Fruit fly (Drosophila melanogaster) whole organism, pupa: Measurements from ENCODE around the gene Nepl16.

Source experiments
- CG10348 ChIP-seq: fragments of 200-800 bp; sonication (Bioruptor generic); IDR thresholded peaks from 2 replicates; pipeline ENCODE4 v1.3.6; 2022; ENCODE audit warnings: missing biosample characterization, missing genetic modification characterization
- CG12605 ChIP-seq: fragments of 200-800 bp; sonication (Bioruptor generic); IDR thresholded peaks from 2 replicates; pipeline ENCODE4 v1.3.6; 2022; ENCODE audit warnings: missing biosample characterization, missing genetic modification characterization
- CG15710 ChIP-seq: fragments of 200-800 bp; sonication (Bioruptor generic); optimal IDR thresholded peaks from 2 replicates; lab custom pipeline; 2018; ENCODE audit warnings: missing biosample characterization, mild to moderate bottlenecking, missing genetic modification characterization, moderate library complexity
- CG17806 ChIP-seq: fragments of 200-800 bp; sonication (Bioruptor generic); optimal IDR thresholded peaks from 2 replicates; lab custom pipeline; 2018; ENCODE audit warnings: missing biosample characterization, mild to moderate bottlenecking, missing genetic modification characterization, moderate library complexity
- CG32121 ChIP-seq: fragments of 200-800 bp; sonication (Bioruptor generic); IDR thresholded peaks from 2 replicates; pipeline ENCODE4 v1.3.6; 2022; ENCODE audit warnings: missing biosample characterization, missing genetic modification characterization
- CG4496 ChIP-seq: fragments of 200-800 bp; sonication (Bioruptor generic); IDR thresholded peaks from 3 replicates; pipeline ENCODE4 v1.3.6; 2022; ENCODE audit warnings: missing biosample characterization, missing genetic modification characterization
- CG8159 ChIP-seq: fragments of 200-800 bp; sonication (Bioruptor generic); optimal IDR thresholded peaks from 3 replicates; lab custom pipeline; 2018; ENCODE audit warnings: missing biosample characterization, mild to moderate bottlenecking, missing genetic modification characterization, moderate library complexity
- Ets98B ChIP-seq: fragments of 200-800 bp; sonication (Bioruptor generic); IDR thresholded peaks from 2 replicates; pipeline ENCODE4 v1.3.6; 2022; ENCODE audit warnings: missing biosample characterization, missing genetic modification characterization
- Pif1B ChIP-seq: fragments of 200-800 bp; sonication (Bioruptor generic); optimal IDR thresholded peaks from 3 replicates; lab custom pipeline; 2016; ENCODE audit warnings: missing biosample characterization, missing genetic modification characterization
- Snoo ChIP-seq: fragments of 200-800 bp; sonication (Bioruptor generic); optimal IDR thresholded peaks from 3 replicates; lab custom pipeline; 2017; ENCODE audit warnings: missing biosample characterization, mild to moderate bottlenecking, missing genetic modification characterization, inconsistent platforms
- fd96Ca ChIP-seq: fragments of 200-800 bp; sonication (Bioruptor generic); IDR thresholded peaks from 3 replicates; pipeline ENCODE4 v1.3.6; 2022; ENCODE audit warnings: missing biosample characterization, missing genetic modification characterization
- gl ChIP-seq: fragments of 200-800 bp; sonication (Bioruptor generic); optimal IDR thresholded peaks from 2 replicates; lab custom pipeline; 2018; ENCODE audit warnings: missing biosample characterization, mild to moderate bottlenecking, missing genetic modification characterization

DNA sequence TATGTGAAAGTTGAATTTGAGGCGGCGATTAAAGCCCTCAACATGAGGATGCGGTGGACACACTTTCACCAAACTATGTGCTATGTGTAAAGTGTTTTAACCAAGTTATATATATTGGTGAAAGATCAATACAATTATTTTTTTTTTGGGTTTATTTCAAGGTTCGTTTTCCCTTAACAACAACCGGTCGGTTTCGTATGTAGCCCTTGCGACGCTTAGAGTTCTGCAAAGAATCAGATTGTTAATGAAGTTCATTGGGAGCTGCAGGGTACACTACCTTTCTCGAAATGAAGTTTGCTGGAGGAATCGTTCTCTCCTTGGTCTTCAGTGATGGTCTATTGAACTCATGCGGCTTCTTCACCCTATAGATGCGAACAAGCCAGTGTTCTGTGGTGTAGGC is 45.5 kb downstream of the Nepl16 start:
- no peak for TF ChIP-seq gl (tag; lab: Kevin White, UChicago)
- no peak for TF ChIP-seq Pif1B (GFP tag; lab: Kevin White, UChicago)
- TF ChIP-seq CG12605 (GFP tag; lab: Robert Waterston, UW): no peak
- no peak for TF ChIP-seq CG32121 (GFP tag; lab: Robert Waterston, UW)
- no peak for TF ChIP-seq CG4496
- no peak for TF ChIP-seq Ets98B
- no peak for TF ChIP-seq CG10348 (GFP tag; lab: Robert Waterston, UW)
- no peak for TF ChIP-seq CG17806
- TF ChIP-seq CG8159 (tag; lab: Kevin White, UChicago): no peak
- no peak for TF ChIP-seq fd96Ca (GFP tag; lab: Robert Waterston, UW)
- no peak for TF ChIP-seq CG15710 (tag; lab: Kevin White, UChicago)
- no peak for TF ChIP-seq Snoo
